Worm (Caenorhabditis elegans) whole organism, late embryonic: ENCODE measurements around the gene djr-1.1.

Experiments
- F13H6.1 ChIP-seq: sonication (generic microtip); optimal IDR thresholded peaks from 2 replicates; lab custom pipeline; 2016; ENCODE audit warnings: missing genetic modification characterization, missing compliant biosample characterization
- K09A11.1 ChIP-seq: sonication (generic microtip); optimal IDR thresholded peaks from 2 replicates; lab custom pipeline; 2017; ENCODE audit warnings: antibody characterized with exemption, mild to moderate bottlenecking, missing genetic modification characterization, missing compliant biosample characterization; ENCODE audit not compliant: insufficient read depth
- T23F11.4 ChIP-seq: fragments of 200-800 bp; sonication (Bioruptor generic); optimal IDR thresholded peaks from 2 replicates; lab custom pipeline; 2018; ENCODE audit warnings: mild to moderate bottlenecking, missing genetic modification characterization, missing compliant biosample characterization
- Y22D7AL.16 ChIP-seq: sonication (generic microtip); optimal IDR thresholded peaks from 2 replicates; lab custom pipeline; 2016; ENCODE audit warnings: missing genetic modification characterization, missing compliant biosample characterization
- ahr-1 ChIP-seq: sonication (generic microtip); optimal IDR thresholded peaks from 2 replicates; lab custom pipeline; 2016; ENCODE audit warnings: missing genetic modification characterization, missing compliant biosample characterization
- ama-1 ChIP-seq: fragments of 150-350 bp; optimal IDR thresholded peaks from 2 replicates; lab custom pipeline; 2014
- ceh-18 ChIP-seq: sonication (generic microtip); optimal IDR thresholded peaks from 2 replicates; lab custom pipeline; 2016; ENCODE audit warnings: missing genetic modification characterization, missing compliant biosample characterization
- ceh-19 ChIP-seq: fragments of 200-800 bp; sonication (Bioruptor generic); optimal IDR thresholded peaks from 2 replicates; lab custom pipeline; 2018; ENCODE audit warnings: mild to moderate bottlenecking, missing genetic modification characterization, missing compliant biosample characterization
- ceh-2 ChIP-seq: sonication (generic microtip); optimal IDR thresholded peaks from 2 replicates; lab custom pipeline; 2016; ENCODE audit warnings: missing genotype, missing genetic modification characterization, missing compliant biosample characterization
- ceh-30 ChIP-seq: fragments of 150-350 bp; optimal IDR thresholded peaks from 2 replicates; lab custom pipeline; 2014; ENCODE audit warnings: missing biosample characterization, missing genetic modification characterization
- ceh-45 ChIP-seq: fragments of 200-800 bp; sonication (Bioruptor generic); IDR thresholded peaks from 2 replicates; pipeline ENCODE4 v1.3.6; 2022; ENCODE audit warnings: missing genetic modification reagents, missing genetic modification characterization, missing compliant biosample characterization
- ceh-6 ChIP-seq: fragments of 200-800 bp; sonication (Bioruptor generic); optimal IDR thresholded peaks from 2 replicates; lab custom pipeline; 2018; ENCODE audit warnings: mild to moderate bottlenecking, missing genetic modification characterization, missing compliant biosample characterization
- dve-1 ChIP-seq: sonication (generic microtip); optimal IDR thresholded peaks from 2 replicates; lab custom pipeline; 2017; ENCODE audit warnings: antibody characterized with exemption, mild to moderate bottlenecking, missing genetic modification characterization, missing compliant biosample characterization
- elt-2 ChIP-seq: sonication (generic microtip); optimal IDR thresholded peaks from 2 replicates; lab custom pipeline; 2016; ENCODE audit warnings: missing genetic modification reagents, missing genetic modification characterization, missing compliant biosample characterization
- elt-4 ChIP-seq: sonication (generic microtip); optimal IDR thresholded peaks from 2 replicates; lab custom pipeline; 2016; ENCODE audit warnings: missing genetic modification characterization, missing compliant biosample characterization
- eyg-1 ChIP-seq: sonication (generic microtip); optimal IDR thresholded peaks from 2 replicates; lab custom pipeline; 2016; ENCODE audit warnings: missing genotype, missing genetic modification characterization, missing compliant biosample characterization
- fkh-10 ChIP-seq: fragments of 150-350 bp; optimal IDR thresholded peaks from 2 replicates; lab custom pipeline; 2014; ENCODE audit warnings: missing biosample characterization, missing genetic modification reagents, missing genetic modification characterization
- fkh-6 ChIP-seq: sonication (generic microtip); optimal IDR thresholded peaks from 2 replicates; lab custom pipeline; 2016; ENCODE audit warnings: missing genetic modification characterization, missing compliant biosample characterization
- hlh-13 ChIP-seq: fragments of 200-800 bp; sonication (Bioruptor generic); optimal IDR thresholded peaks from 2 replicates; lab custom pipeline; 2018; ENCODE audit warnings: mild to moderate bottlenecking, missing genetic modification characterization, missing compliant biosample characterization
- hlh-15 ChIP-seq: sonication (generic microtip); optimal IDR thresholded peaks from 2 replicates; lab custom pipeline; 2016; ENCODE audit warnings: missing genetic modification characterization, missing compliant biosample characterization
- hlh-6 ChIP-seq: sonication (generic microtip); optimal IDR thresholded peaks from 2 replicates; lab custom pipeline; 2016; ENCODE audit warnings: missing genotype, missing genetic modification characterization, missing compliant biosample characterization
- madf-2 ChIP-seq: sonication (generic microtip); optimal IDR thresholded peaks from 2 replicates; lab custom pipeline; 2017; ENCODE audit warnings: missing genetic modification characterization, missing compliant biosample characterization
- mec-3 ChIP-seq: sonication (generic microtip); optimal IDR thresholded peaks from 2 replicates; lab custom pipeline; 2016; ENCODE audit warnings: borderline replicate concordance, missing genetic modification characterization, missing compliant biosample characterization
- nfya-1 ChIP-seq: sonication (generic microtip); optimal IDR thresholded peaks from 2 replicates; lab custom pipeline; 2017; ENCODE audit warnings: missing genetic modification characterization, mild to moderate bottlenecking, missing compliant biosample characterization, antibody characterized with exemption, moderate library complexity
- nhr-11 ChIP-seq: fragments of 150-350 bp; optimal IDR thresholded peaks from 2 replicates; lab custom pipeline; 2014; ENCODE audit warnings: missing biosample characterization, missing genetic modification characterization
- pag-3 ChIP-seq: sonication (generic microtip); optimal IDR thresholded peaks from 2 replicates; lab custom pipeline; 2016; ENCODE audit warnings: missing compliant biosample characterization, missing genetic modification characterization, borderline replicate concordance
- pros-1 ChIP-seq: fragments of 150-350 bp; optimal IDR thresholded peaks from 2 replicates; lab custom pipeline; 2014; ENCODE audit warnings: missing biosample characterization, missing genetic modification reagents, missing genetic modification characterization
- sdc-2 ChIP-seq: sonication (generic microtip); optimal IDR thresholded peaks from 2 replicates; lab custom pipeline; 2016; ENCODE audit warnings: missing genotype, missing genetic modification characterization, missing compliant biosample characterization
- sox-2 ChIP-seq: fragments of 200-800 bp; sonication (Bioruptor generic); IDR thresholded peaks from 2 replicates; pipeline ENCODE4 v1.3.6; 2022; ENCODE audit warnings: missing genetic modification reagents, missing genetic modification characterization, missing compliant biosample characterization
- ttx-3 ChIP-seq: sonication (generic microtip); optimal IDR thresholded peaks from 2 replicates; lab custom pipeline; 2016; ENCODE audit warnings: missing genetic modification reagents, missing genetic modification characterization, missing compliant biosample characterization
- unc-3 ChIP-seq, 2 experiments: fragments of 200-800 bp in 1 of 2; sonication (Bioruptor generic) in 1 of 2; sonication (generic microtip) in 1 of 2; conservative IDR thresholded peaks in 1 of 2; optimal IDR thresholded peaks in 1 of 2; 2 replicates each; pipeline versions ENCODE4 v1.3.6 to Lab custom; 2016 to 2022; ENCODE audit warnings: missing compliant biosample characterization in 2 of 2, missing genetic modification characterization in 2 of 2, missing genetic modification reagents in 1 of 2
- unc-42 ChIP-seq: sonication (generic microtip); optimal IDR thresholded peaks from 2 replicates; lab custom pipeline; 2016; ENCODE audit warnings: missing genotype, missing genetic modification characterization, missing compliant biosample characterization
- zip-5 ChIP-seq: sonication (generic microtip); optimal IDR thresholded peaks from 2 replicates; lab custom pipeline; 2016; ENCODE audit warnings: missing genetic modification characterization, missing compliant biosample characterization

The djr-1.1 gene

DNA sequence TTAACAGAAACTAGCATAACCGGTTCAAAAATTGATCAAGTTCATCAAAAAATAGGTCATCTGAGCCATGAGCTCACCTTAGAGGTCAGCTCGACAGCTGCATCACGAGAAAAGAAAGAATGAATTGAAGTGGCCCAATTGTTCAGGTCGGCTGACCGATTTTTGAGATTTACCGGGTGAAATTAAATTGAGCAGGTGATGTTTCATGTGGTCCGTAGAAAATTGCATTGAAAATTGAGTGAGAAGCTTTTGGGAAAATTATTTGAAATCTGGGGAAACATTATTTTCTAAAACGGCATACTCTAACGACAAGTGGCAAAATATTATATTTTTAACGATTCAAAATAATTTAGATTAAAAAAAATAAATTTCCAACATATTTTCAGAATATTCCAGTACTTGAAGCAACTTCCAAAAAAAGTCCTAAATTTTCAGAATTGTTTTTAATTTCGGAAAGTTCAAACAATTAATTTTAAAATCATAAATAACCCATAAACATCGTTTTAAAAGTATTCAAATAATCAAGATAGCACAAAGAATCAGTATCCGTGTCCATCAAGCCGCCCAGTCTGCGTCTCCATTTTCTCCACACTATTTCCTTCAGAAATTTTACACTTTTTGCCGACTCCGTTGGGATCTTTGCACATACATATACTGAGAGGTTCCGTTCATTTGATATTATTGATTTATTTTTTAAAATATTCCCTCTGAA, 35.4 kb downstream of the djr-1.1 start, which contains the start of gene sgcb-1:
sgcb-1 (plus strand) TSS at position 662 of the 712 bp plus-strand sequence.
- no peak for TF ChIP-seq ceh-18
- no peak for TF ChIP-seq madf-2 (tag; lab: Kevin White, UChicago)
- TF ChIP-seq elt-4 (tag; lab: Kevin White, UChicago) = no peak
- TF ChIP-seq fkh-6 (tag; lab: Kevin White, UChicago) = no peak
- no peak for TF ChIP-seq ceh-30 (tag; lab: Kevin White, UChicago)
- no peak for TF ChIP-seq pros-1 (tag; lab: Kevin White, UChicago)
- TF ChIP-seq F13H6.1 = no peak
- no peak for TF ChIP-seq Y22D7AL.16 (tag; lab: Kevin White, UChicago)
- no peak for TF ChIP-seq ceh-45 (GFP tag; lab: Robert Waterston, UW)
- TF ChIP-seq sdc-2 (tag; lab: Kevin White, UChicago) = no peak
- TF ChIP-seq hlh-15 = no peak
- TF ChIP-seq hlh-6 (tag; lab: Kevin White, UChicago) = no peak
- no peak for TF ChIP-seq pag-3
- no peak for TF ChIP-seq hlh-13
- TF ChIP-seq ama-1 (lab: Kevin White, UChicago) = no peak
- TF ChIP-seq eyg-1 = no peak
- TF ChIP-seq ceh-2 (tag; lab: Kevin White, UChicago) = no peak
- TF ChIP-seq zip-5 (tag; lab: Kevin White, UChicago) = no peak

DNA sequence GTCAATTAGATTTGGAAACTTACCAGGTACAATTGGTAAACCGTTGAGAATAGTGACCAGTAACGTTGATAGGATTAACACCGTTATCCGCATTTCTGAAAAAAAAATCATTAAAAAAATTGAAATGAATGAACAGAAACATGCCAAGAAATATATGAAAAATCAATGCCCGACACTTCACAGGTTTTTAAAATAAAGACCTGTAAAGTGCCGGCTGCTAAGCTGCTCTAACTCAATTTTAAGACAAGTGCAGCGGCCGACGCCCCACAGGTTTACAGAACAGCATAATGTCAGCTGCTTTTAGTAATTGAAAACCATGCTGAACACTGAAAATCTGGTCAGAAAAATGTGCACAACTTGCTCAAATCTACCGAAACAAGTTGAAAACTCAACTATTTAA, 42.0 kb downstream of the djr-1.1 start, which contains the start of gene cbn-1:
cbn-1 (minus strand) TSS at position 101 of the 400 bp plus-strand sequence.
- no peak for TF ChIP-seq unc-42
- TF ChIP-seq, all 69 proteins: peak for 0

ce11 chrII:333853-334449, 43.6 kb downstream of the djr-1.1 start:
- no peak for TF ChIP-seq ceh-19 (GFP tag; lab: Kevin White, UChicago)
- peak; percentile 90 for TF ChIP-seq elt-2 (tag; lab: Kevin White, UChicago)

- TF ChIP-seq unc-3 (GFP tag; conservative IDR thresholded peaks at IDR 0.05; lab: Robert Waterston, UW) (no peak), unc-3 (tag; optimal IDR thresholded peaks at IDR 0.05; lab: Kevin White, UChicago) (no peak), mec-3 (tag; lab: Kevin White, UChicago) (no peak), unc-42 (no peak), ceh-6 (GFP tag; lab: Kevin White, UChicago) (no peak), sdc-2 (tag; lab: Kevin White, UChicago) (no peak), nhr-11 (no peak), pros-1 (tag; lab: Kevin White, UChicago) (no peak), hlh-13 (no peak), dve-1 (tag; lab: Kevin White, UChicago) (no peak), T23F11.4 (GFP tag; lab: Kevin White, UChicago) (no peak), ahr-1 (tag; lab: Kevin White, UChicago) (no peak), K09A11.1 (tag; lab: Kevin White, UChicago) (no peak), ceh-18 (no peak), sox-2 (no peak), ttx-3 (tag; lab: Kevin White, UChicago) (no peak)
- TF ChIP-seq, all 69 proteins: peak for 0
These were observed 44.4 kb downstream of the djr-1.1 start for ce11 chrII:334828-335227.

ce11 chrII:337233-337832, 47.0 kb downstream of the djr-1.1 start, which contains the start of gene cpn-2:
TSS of gene cpn-2 (plus strand) at chrII:337782.
- TF ChIP-seq nfya-1 (tag; lab: Kevin White, UChicago) (peak; percentile 27), pag-3 (no peak), fkh-10 (GFP tag; lab: Kevin White, UChicago) (no peak), unc-3 (GFP tag; conservative IDR thresholded peaks at IDR 0.05; lab: Robert Waterston, UW) (no peak), unc-3 (tag; optimal IDR thresholded peaks at IDR 0.05; lab: Kevin White, UChicago) (no peak)
- TF ChIP-seq, all 69 proteins: peak for 1
